Worm (Caenorhabditis elegans) whole organism, early embryonic: ENCODE data around the gene dnbp-1.

Experiments used
- B0310.2 ChIP-seq: sonication (generic microtip); optimal IDR thresholded peaks from 2 replicates; lab custom pipeline; 2016; ENCODE audit warnings: mild to moderate bottlenecking, missing genetic modification characterization, missing compliant biosample characterization
- ama-1 ChIP-seq: fragments of 150-350 bp; optimal IDR thresholded peaks from 2 replicates; lab custom pipeline; 2014
- ceh-36 ChIP-seq: sonication (generic microtip); optimal IDR thresholded peaks from 2 replicates; lab custom pipeline; 2016; ENCODE audit warnings: missing genetic modification characterization, inconsistent platforms, missing compliant biosample characterization
- flt-1 ChIP-seq: fragments of 200-800 bp; sonication (Bioruptor generic); IDR thresholded peaks from 2 replicates; pipeline ENCODE4 v1.3.6; 2022; ENCODE audit warnings: missing genetic modification characterization, missing compliant biosample characterization

- TF ChIP-seq B0310.2 (tag; lab: Kevin White, UChicago) (no peak), ama-1 (lab: Kevin White, UChicago) (no peak), ceh-36 (tag; lab: Kevin White, UChicago) (no peak), flt-1 (no peak)
Measured at ce11 chrIV:13989875-13990274, 10.2 kb upstream of the dnbp-1 start.
